Worm (Caenorhabditis elegans) whole organism, L2 larva: ENCODE data around the gene F20B10.3.

Experiments
- F13H6.1 ChIP-seq: sonication (generic microtip); optimal IDR thresholded peaks from 2 replicates; lab custom pipeline; 2016; ENCODE audit warnings: missing genetic modification characterization, missing compliant biosample characterization
- ceh-16 ChIP-seq: fragments of 150-350 bp; optimal IDR thresholded peaks from 2 replicates; lab custom pipeline; 2014; ENCODE audit warnings: missing biosample characterization, missing genetic modification characterization
- elt-1 ChIP-seq: fragments of 150-350 bp; optimal IDR thresholded peaks from 2 replicates; lab custom pipeline; 2014; ENCODE audit warnings: missing biosample characterization, missing genetic modification characterization
- elt-3 ChIP-seq: sonication (generic microtip); optimal IDR thresholded peaks from 2 replicates; lab custom pipeline; 2017; ENCODE audit warnings: missing biosample characterization, missing genetic modification characterization
- lin-11 ChIP-seq: fragments of 150-350 bp; sonication (generic microtip); optimal IDR thresholded peaks from 2 replicates; lab custom pipeline; 2014; ENCODE audit warnings: missing biosample characterization, missing genetic modification characterization, inconsistent platforms, mixed read lengths
- lin-39 ChIP-seq: fragments of 150-350 bp; optimal IDR thresholded peaks from 2 replicates; lab custom pipeline; 2014; ENCODE audit warnings: missing biosample characterization, missing genetic modification reagents, missing genetic modification characterization
- mab-5 ChIP-seq: fragments of 150-350 bp; optimal IDR thresholded peaks from 2 replicates; lab custom pipeline; 2014; ENCODE audit warnings: missing biosample characterization, missing genetic modification characterization
- nhr-25 ChIP-seq: fragments of 150-350 bp; sonication (generic microtip); optimal IDR thresholded peaks from 3 replicates; lab custom pipeline; 2014; ENCODE audit warnings: missing biosample characterization, missing genetic modification characterization

DNA sequence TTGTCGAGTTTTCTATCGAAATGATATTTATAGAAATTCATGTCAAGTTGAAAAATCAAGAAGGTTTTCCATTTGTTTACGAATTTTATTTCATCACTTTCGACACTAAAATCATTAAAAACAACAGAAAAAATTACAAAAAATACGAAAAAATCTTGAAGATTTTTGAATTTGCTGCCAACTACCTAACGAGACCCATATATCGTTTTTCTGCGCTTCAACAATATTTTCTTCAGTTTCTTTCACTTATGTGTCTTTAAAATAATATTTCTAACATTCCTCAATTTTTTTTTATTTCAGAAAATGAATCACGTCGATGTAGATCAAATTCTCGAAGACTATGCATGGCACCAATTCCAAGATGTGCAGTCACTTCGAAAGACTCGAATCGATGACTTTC lies 38.8 kb upstream of the F20B10.3 start, which contains the start of gene lin-24:
- TF ChIP-seq lin-11 (tag; lab: Kevin White, UChicago) (no peak), mab-5 (tag; lab: Kevin White, UChicago) (no peak), lin-39 (tag; lab: Kevin White, UChicago) (no peak), ceh-16 (tag; lab: Kevin White, UChicago) (no peak), F13H6.1 (tag; lab: Kevin White, UChicago) (no peak), nhr-25 (tag; lab: Kevin White, UChicago) (no peak), elt-1 (no peak), elt-3 (tag; lab: Kevin White, UChicago) (no peak)
